Fruit fly (Drosophila melanogaster) whole organism, embryonic: ENCODE measurements around the gene CG13653.

Source experiments
- Antp ChIP-seq: fragments of 200-800 bp; sonication (Bioruptor generic); optimal IDR thresholded peaks from 3 replicates; lab custom pipeline; 2016; ENCODE audit warnings: missing biosample characterization, missing genetic modification characterization
- B-H2 ChIP-seq: fragments of 200-800 bp; sonication (Bioruptor generic); optimal IDR thresholded peaks from 2 replicates; lab custom pipeline; 2018; ENCODE audit warnings: missing biosample characterization, mild to moderate bottlenecking, missing genetic modification characterization
- BtbVII ChIP-seq: fragments of 200-800 bp; sonication (Bioruptor generic); optimal IDR thresholded peaks from 3 replicates; lab custom pipeline; 2017; ENCODE audit warnings: missing biosample characterization, mild to moderate bottlenecking, missing genetic modification characterization
- CG1024 ChIP-seq: fragments of 200-800 bp; sonication (Bioruptor generic); IDR thresholded peaks from 2 replicates; pipeline ENCODE4 v1.3.6; 2022; ENCODE audit warnings: missing biosample characterization, missing genetic modification characterization
- CG11398 ChIP-seq: fragments of 200-800 bp; sonication (Bioruptor generic); optimal IDR thresholded peaks from 2 replicates; lab custom pipeline; 2016; ENCODE audit warnings: missing biosample characterization, missing genetic modification characterization
- CG12299 ChIP-seq: fragments of 200-800 bp; sonication (Bioruptor generic); optimal IDR thresholded peaks from 2 replicates; lab custom pipeline; 2018; ENCODE audit warnings: missing biosample characterization, mild to moderate bottlenecking, missing genetic modification characterization
- CG1603 ChIP-seq: fragments of 200-800 bp; sonication (Bioruptor generic); optimal IDR thresholded peaks from 2 replicates; lab custom pipeline; 2019; ENCODE audit warnings: missing biosample characterization, mild to moderate bottlenecking, missing genetic modification characterization, moderate library complexity
- CG18262 ChIP-seq: fragments of 200-800 bp; optimal IDR thresholded peaks from 3 replicates; lab custom pipeline; 2019; ENCODE audit warnings: missing biosample characterization, mild to moderate bottlenecking, missing genetic modification characterization, moderate library complexity
- CG18599 ChIP-seq: fragments of 200-800 bp; sonication (Bioruptor generic); optimal IDR thresholded peaks from 3 replicates; lab custom pipeline; 2017; ENCODE audit warnings: missing biosample characterization, missing genetic modification characterization, mild to moderate bottlenecking, moderate library complexity, missing genetic modification reagents
- CG2875 ChIP-seq: fragments of 200-800 bp; sonication (Bioruptor generic); optimal IDR thresholded peaks from 2 replicates; lab custom pipeline; 2017; ENCODE audit warnings: missing biosample characterization, mild to moderate bottlenecking, missing genetic modification characterization, missing genetic modification reagents
- CG30403 ChIP-seq: fragments of 200-800 bp; sonication (Bioruptor generic); optimal IDR thresholded peaks from 3 replicates; lab custom pipeline; 2016; ENCODE audit warnings: missing biosample characterization, missing genetic modification characterization
- CG30431 ChIP-seq: fragments of 200-800 bp; sonication (Bioruptor generic); optimal IDR thresholded peaks from 2 replicates; lab custom pipeline; 2017; ENCODE audit warnings: missing biosample characterization, missing genetic modification characterization
- CG3838 ChIP-seq: fragments of 200-800 bp; sonication (Bioruptor generic); optimal IDR thresholded peaks from 3 replicates; lab custom pipeline; 2016; ENCODE audit warnings: missing biosample characterization, missing genetic modification characterization
- CG3847 ChIP-seq: fragments of 200-800 bp; sonication (Bioruptor generic); IDR thresholded peaks from 2 replicates; pipeline ENCODE4 v1.3.6; 2022; ENCODE audit warnings: missing biosample characterization, missing genetic modification characterization
- CG3995 ChIP-seq: fragments of 200-800 bp; sonication (Bioruptor generic); optimal IDR thresholded peaks from 3 replicates; lab custom pipeline; 2016; ENCODE audit warnings: missing biosample characterization, missing genetic modification characterization
- CG8089 ChIP-seq: fragments of 200-800 bp; sonication (Bioruptor generic); optimal IDR thresholded peaks from 3 replicates; lab custom pipeline; 2016; ENCODE audit warnings: missing biosample characterization, missing genetic modification characterization
- CG9609 ChIP-seq: fragments of 200-800 bp; sonication (Bioruptor generic); optimal IDR thresholded peaks from 3 replicates; lab custom pipeline; 2016; ENCODE audit warnings: missing biosample characterization, missing genetic modification characterization
- CG9876 ChIP-seq: fragments of 200-800 bp; sonication (Bioruptor generic); optimal IDR thresholded peaks from 2 replicates; lab custom pipeline; 2016; ENCODE audit warnings: missing biosample characterization, missing genetic modification characterization
- Dek ChIP-seq: fragments of 200-800 bp; sonication (Bioruptor generic); optimal IDR thresholded peaks from 3 replicates; lab custom pipeline; 2019; ENCODE audit warnings: missing biosample characterization, mild to moderate bottlenecking, missing genetic modification characterization, moderate library complexity
- Dp ChIP-seq: fragments of 200-800 bp; sonication (Bioruptor generic); optimal IDR thresholded peaks from 2 replicates; lab custom pipeline; 2018; ENCODE audit warnings: missing biosample characterization, mild to moderate bottlenecking, missing genetic modification characterization, moderate library complexity
- Ets97D ChIP-seq: fragments of 200-800 bp; sonication (Bioruptor generic); optimal IDR thresholded peaks from 3 replicates; lab custom pipeline; 2016; ENCODE audit warnings: missing biosample characterization, missing genetic modification characterization
- HLH3B ChIP-seq: fragments of 200-800 bp; sonication (Bioruptor generic); IDR thresholded peaks from 2 replicates; pipeline ENCODE4 v1.3.6; 2022; ENCODE audit warnings: missing biosample characterization, missing genetic modification characterization
- HLH4C ChIP-seq: fragments of 200-800 bp; sonication (Bioruptor generic); IDR thresholded peaks from 3 replicates; pipeline ENCODE4 v1.3.6; 2022; ENCODE audit warnings: missing biosample characterization, missing genetic modification characterization; ENCODE audit not compliant: partially characterized antibody
- HmgZ ChIP-seq: fragments of 200-800 bp; sonication (Bioruptor generic); optimal IDR thresholded peaks from 2 replicates; lab custom pipeline; 2018; ENCODE audit warnings: missing biosample characterization, mild to moderate bottlenecking, missing genetic modification characterization
- Hr3 ChIP-seq: fragments of 200-800 bp; sonication (Bioruptor generic); optimal IDR thresholded peaks from 3 replicates; lab custom pipeline; 2016; ENCODE audit warnings: missing biosample characterization, missing genetic modification characterization
- Hr78 ChIP-seq, 2 experiments: fragments of 200-800 bp in 1 of 2; fragments of >200 bp in 1 of 2; sonication (Bioruptor generic) in 1 of 2; optimal IDR thresholded peaks; 2 replicates each; lab custom pipeline; 2017 to 2019; ENCODE audit warnings: missing biosample characterization in 2 of 2, missing genetic modification characterization in 2 of 2, mild to moderate bottlenecking in 1 of 2, moderate library complexity in 1 of 2
- Nf-YA ChIP-seq: fragments of 200-800 bp; sonication (Bioruptor generic); IDR thresholded peaks from 2 replicates; pipeline ENCODE4 v1.3.6; 2022; ENCODE audit warnings: missing biosample characterization, missing genetic modification characterization
- Scr ChIP-seq: fragments of 200-800 bp; sonication (Bioruptor generic); IDR thresholded peaks from 2 replicates; pipeline ENCODE4 v1.3.6; 2022; ENCODE audit warnings: missing biosample characterization, missing genetic modification characterization; ENCODE audit not compliant: partially characterized antibody
- Sox102F ChIP-seq: fragments of 200-800 bp; sonication (Bioruptor generic); optimal IDR thresholded peaks from 2 replicates; lab custom pipeline; 2018; ENCODE audit warnings: missing biosample characterization, mild to moderate bottlenecking, missing genetic modification characterization, moderate library complexity
- Sry-β ChIP-seq: fragments of 200-800 bp; sonication (Bioruptor generic); optimal IDR thresholded peaks from 2 replicates; lab custom pipeline; 2018; ENCODE audit warnings: missing biosample characterization, mild to moderate bottlenecking, missing genetic modification characterization, moderate library complexity
- Vsx1 ChIP-seq: fragments of 200-800 bp; sonication (Bioruptor generic); optimal IDR thresholded peaks from 2 replicates; lab custom pipeline; 2017; ENCODE audit warnings: missing biosample characterization, mild to moderate bottlenecking, missing genetic modification characterization, missing genetic modification reagents
- Xrp1 ChIP-seq: fragments of 200-800 bp; sonication (Bioruptor generic); IDR thresholded peaks from 2 replicates; pipeline ENCODE4 v1.3.6; 2022; ENCODE audit warnings: missing biosample characterization, missing genetic modification characterization
- abd-A ChIP-seq: fragments of 200-800 bp; sonication (Bioruptor generic); optimal IDR thresholded peaks from 3 replicates; lab custom pipeline; 2019; ENCODE audit warnings: missing biosample characterization, mild to moderate bottlenecking, missing genetic modification characterization, moderate library complexity
- ash1 ChIP-seq: fragments of 200-800 bp; sonication (Bioruptor generic); optimal IDR thresholded peaks from 2 replicates; lab custom pipeline; 2018; ENCODE audit warnings: missing biosample characterization, mild to moderate bottlenecking, missing genetic modification characterization
- cas ChIP-seq: fragments of 200-800 bp; sonication (Bioruptor generic); IDR thresholded peaks from 2 replicates; pipeline ENCODE4 v1.3.6; 2022; ENCODE audit warnings: missing biosample characterization, missing genetic modification characterization
- danr ChIP-seq: fragments of 200-800 bp; sonication (Bioruptor generic); IDR thresholded peaks from 2 replicates; pipeline ENCODE4 v1.3.6; 2022; ENCODE audit warnings: missing biosample characterization, missing genetic modification characterization
- dmrt11E ChIP-seq: fragments of 200-800 bp; sonication (Bioruptor generic); optimal IDR thresholded peaks from 3 replicates; lab custom pipeline; 2018; ENCODE audit warnings: missing biosample characterization, mild to moderate bottlenecking, missing genetic modification characterization, moderate library complexity
- dmrt99B ChIP-seq: fragments of 200-800 bp; sonication (Bioruptor generic); optimal IDR thresholded peaks from 2 replicates; lab custom pipeline; 2018; ENCODE audit warnings: missing biosample characterization, mild to moderate bottlenecking, missing genetic modification characterization, moderate library complexity
- dpn ChIP-seq, 2 experiments: fragments of 200-800 bp; sonication (Bioruptor generic); optimal IDR thresholded peaks; 3 replicates each; lab custom pipeline; 2016; ENCODE audit warnings: missing biosample characterization in 2 of 2, missing genetic modification characterization in 2 of 2
- gsb-n ChIP-seq: fragments of 200-800 bp; sonication (Bioruptor generic); optimal IDR thresholded peaks from 3 replicates; lab custom pipeline; 2018; ENCODE audit warnings: missing biosample characterization, mild to moderate bottlenecking, missing genetic modification characterization
- h ChIP-seq: fragments of >200 bp; optimal IDR thresholded peaks from 2 replicates; lab custom pipeline; 2017
- kay ChIP-seq: fragments of 200-800 bp; sonication (Bioruptor generic); optimal IDR thresholded peaks from 2 replicates; lab custom pipeline; 2016; ENCODE audit warnings: missing biosample characterization, missing genetic modification characterization
- odd ChIP-seq: fragments of 200-800 bp; sonication (Bioruptor generic); optimal IDR thresholded peaks from 2 replicates; lab custom pipeline; 2017; ENCODE audit warnings: missing biosample characterization, mild to moderate bottlenecking, missing genetic modification characterization
- otp ChIP-seq: fragments of 200-800 bp; sonication (Bioruptor generic); IDR thresholded peaks from 3 replicates; pipeline ENCODE4, ENCODE4 v1.3.6; 2022; ENCODE audit warnings: missing biosample characterization, missing genetic modification characterization
- peb ChIP-seq: fragments of 200-800 bp; sonication (Bioruptor generic); IDR thresholded peaks from 2 replicates; pipeline ENCODE4 v1.3.6; 2022; ENCODE audit warnings: missing biosample characterization, missing genetic modification characterization
- pros ChIP-seq: fragments of 200-800 bp; sonication (Bioruptor generic); optimal IDR thresholded peaks from 3 replicates; lab custom pipeline; 2019; ENCODE audit warnings: missing biosample characterization, mild to moderate bottlenecking, missing genetic modification characterization, moderate library complexity
- run ChIP-seq: fragments of 200-800 bp; sonication (Bioruptor generic); optimal IDR thresholded peaks from 3 replicates; lab custom pipeline; 2018; ENCODE audit warnings: missing biosample characterization, mild to moderate bottlenecking, missing genetic modification characterization
- sd ChIP-seq: fragments of 200-800 bp; sonication (Bioruptor generic); optimal IDR thresholded peaks from 3 replicates; lab custom pipeline; 2018; ENCODE audit warnings: missing biosample characterization, mild to moderate bottlenecking, missing genetic modification characterization, moderate library complexity
- ssp ChIP-seq: fragments of 200-800 bp; sonication (Bioruptor generic); IDR thresholded peaks from 2 replicates; pipeline ENCODE4 v1.3.6; 2022; ENCODE audit warnings: missing biosample characterization, missing genetic modification characterization
- yki ChIP-seq: fragments of >200 bp; optimal IDR thresholded peaks from 3 replicates; lab custom pipeline; 2018

CG13653 gene

dm6 chr3R:25168259-25168972 is 26.9 kb upstream of the CG13653 start (continued):
- TF ChIP-seq BtbVII (GFP tag; lab: Kevin White, UChicago) (peak; percentile 41), Dek (tag; lab: Kevin White, UChicago) (no peak), Antp (GFP tag; lab: Kevin White, UChicago) (no peak), Sox102F (GFP tag; lab: Kevin White, UChicago) (peak; percentile 41), HmgZ (tag; lab: Kevin White, UChicago) (no peak), CG9609 (GFP tag; lab: Kevin White, UChicago) (no peak), CG3995 (GFP tag; lab: Kevin White, UChicago) (no peak), yki (lab: Kevin White, UChicago) (no peak), HLH3B (no peak), Nf-YA (GFP tag; lab: Robert Waterston, UW) (no peak), gsb-n (tag; lab: Kevin White, UChicago) (peak; percentile 22), sd (tag; lab: Kevin White, UChicago) (no peak), CG18262 (tag; lab: Kevin White, UChicago) (peak; percentile 55), CG2875 (GFP tag; lab: Kevin White, UChicago) (no peak), pros (peak; percentile 71), CG1603 (peak; percentile 41), CG12299 (tag; lab: Kevin White, UChicago) (no peak), ssp (GFP tag; lab: Robert Waterston, UW) (no peak), h (lab: Kevin White, UChicago) (no peak), Sry-β (GFP tag; lab: Kevin White, UChicago) (no peak), CG30403 (peak; percentile 49), CG8089 (no peak), HLH4C (GFP tag; lab: Robert Waterston, UW) (no peak), Dp (GFP tag; lab: Kevin White, UChicago) (no peak), peb (GFP tag; lab: Robert Waterston, UW) (no peak), run (tag; lab: Kevin White, UChicago) (no peak), CG9876 (no peak), CG18599 (GFP tag; lab: Kevin White, UChicago) (peak; percentile 69), Hr3 (GFP tag; lab: Kevin White, UChicago) (peak; percentile 26), dmrt99B (tag; lab: Kevin White, UChicago) (peak; percentile 68), Scr (no peak), danr (GFP tag; lab: Robert Waterston, UW) (peak; percentile 36; the same call in 1 of the 2 replicates), dpn (GFP tag; optimal IDR thresholded peaks at IDR 0.05; lab: Kevin White, UChicago) (peak; percentile 12 to 19), Hr78 (GFP tag; optimal IDR thresholded peaks at IDR 0.05; lab: Kevin White, UChicago) (no peak), ash1 (no peak), abd-A (tag; lab: Kevin White, UChicago) (peak; percentile 55), CG3838 (no peak), cas (GFP tag; lab: Robert Waterston, UW) (no peak), CG1024 (no peak), Xrp1 (GFP tag; lab: Robert Waterston, UW) (peak; percentile 51; the same call in 1 of the 2 replicates), otp (GFP tag; lab: Robert Waterston, UW) (no peak), CG3847 (GFP tag; lab: Robert Waterston, UW) (peak; percentile 42), Vsx1 (GFP tag; lab: Kevin White, UChicago) (no peak), CG11398 (no peak), B-H2 (GFP tag; lab: Kevin White, UChicago) (no peak), dmrt11E (peak; percentile 36), odd (GFP tag; lab: Kevin White, UChicago) (no peak), Ets97D (no peak), kay (peak; percentile 14), CG30431 (GFP tag; lab: Kevin White, UChicago) (no peak)
